Worm (Caenorhabditis elegans) whole organism, L2 larva: ENCODE measurements around the gene acer-1.

ENCODE experiments used
- F13H6.1 ChIP-seq: sonication (generic microtip); optimal IDR thresholded peaks from 2 replicates; lab custom pipeline; 2016; ENCODE audit warnings: missing genetic modification characterization, missing compliant biosample characterization
- ama-1 ChIP-seq: fragments of 150-350 bp; optimal IDR thresholded peaks from 2 replicates; lab custom pipeline; 2018; ENCODE audit warnings: inconsistent platforms
- ceh-16 ChIP-seq: fragments of 150-350 bp; optimal IDR thresholded peaks from 2 replicates; lab custom pipeline; 2014; ENCODE audit warnings: missing biosample characterization, missing genetic modification characterization
- dmd-4 ChIP-seq: sonication (generic microtip); optimal IDR thresholded peaks from 2 replicates; lab custom pipeline; 2017; ENCODE audit warnings: missing biosample characterization, missing genetic modification characterization
- elt-3 ChIP-seq: sonication (generic microtip); optimal IDR thresholded peaks from 2 replicates; lab custom pipeline; 2017; ENCODE audit warnings: missing biosample characterization, missing genetic modification characterization
- mab-5 ChIP-seq: fragments of 150-350 bp; optimal IDR thresholded peaks from 2 replicates; lab custom pipeline; 2014; ENCODE audit warnings: missing biosample characterization, missing genetic modification characterization
- nhr-12 ChIP-seq: fragments of 150-350 bp; optimal IDR thresholded peaks from 2 replicates; lab custom pipeline; 2014; ENCODE audit warnings: missing biosample characterization, missing genetic modification characterization
- nhr-6 ChIP-seq: fragments of 150-350 bp; optimal IDR thresholded peaks from 2 replicates; lab custom pipeline; 2014; ENCODE audit warnings: missing biosample characterization, missing genetic modification characterization
- nhr-77 ChIP-seq: fragments of 150-350 bp; optimal IDR thresholded peaks from 2 replicates; lab custom pipeline; 2014; ENCODE audit warnings: missing biosample characterization, missing genetic modification characterization
- zag-1 ChIP-seq: fragments of 150-350 bp; optimal IDR thresholded peaks from 2 replicates; lab custom pipeline; 2014; ENCODE audit warnings: missing biosample characterization, missing genetic modification characterization
- ztf-11 ChIP-seq: sonication (generic microtip); optimal IDR thresholded peaks from 2 replicates; lab custom pipeline; 2017; ENCODE audit warnings: missing biosample characterization, missing genetic modification characterization

- TF ChIP-seq nhr-6 (tag; lab: Kevin White, UChicago) (no peak), ztf-11 (tag; lab: Kevin White, UChicago) (no peak), F13H6.1 (tag; lab: Kevin White, UChicago) (no peak), zag-1 (tag; lab: Kevin White, UChicago) (no peak), ceh-16 (tag; lab: Kevin White, UChicago) (no peak), nhr-77 (no peak), ama-1 (no peak), mab-5 (tag; lab: Kevin White, UChicago) (no peak), elt-3 (tag; lab: Kevin White, UChicago) (no peak), dmd-4 (no peak), nhr-12 (tag; lab: Kevin White, UChicago) (no peak)
Observed at ce11 chrII:6877881-6878280, 12.3 kb downstream of the acer-1 start.
